Worm (Caenorhabditis elegans) whole organism, L3 larva: ENCODE measurements around the gene ZC443.1.

Source experiments
- ZK546.5 ChIP-seq: sonication (generic microtip); optimal IDR thresholded peaks from 2 replicates; lab custom pipeline; 2017; ENCODE audit warnings: missing biosample characterization, missing genetic modification characterization
- aly-2 ChIP-seq: fragments of 150-350 bp; optimal IDR thresholded peaks from 2 replicates; lab custom pipeline; 2014; ENCODE audit warnings: missing biosample characterization, missing genetic modification characterization
- ama-1 ChIP-seq: fragments of 150-350 bp; optimal IDR thresholded peaks from 2 replicates; lab custom pipeline; 2018
- ceh-16 ChIP-seq: sonication (generic microtip); optimal IDR thresholded peaks from 2 replicates; lab custom pipeline; 2017; ENCODE audit warnings: missing biosample characterization, missing genetic modification characterization
- ceh-28 ChIP-seq: fragments of 150-350 bp; optimal IDR thresholded peaks from 2 replicates; lab custom pipeline; 2014; ENCODE audit warnings: missing biosample characterization, missing genetic modification reagents, missing genetic modification characterization
- egl-27 ChIP-seq: sonication (generic microtip); optimal IDR thresholded peaks from 4 replicates; lab custom pipeline; 2017; ENCODE audit warnings: missing biosample characterization, missing genetic modification reagents, missing genetic modification characterization
- egl-5 ChIP-seq: fragments of 150-350 bp; optimal IDR thresholded peaks from 2 replicates; lab custom pipeline; 2017; ENCODE audit warnings: missing biosample characterization, missing genetic modification reagents, missing genetic modification characterization, inconsistent platforms
- elt-1 ChIP-seq: fragments of 150-350 bp; optimal IDR thresholded peaks from 2 replicates; lab custom pipeline; 2014; ENCODE audit warnings: missing biosample characterization, missing genetic modification characterization
- elt-2 ChIP-seq: sonication (generic microtip); optimal IDR thresholded peaks from 2 replicates; lab custom pipeline; 2016; ENCODE audit warnings: missing genetic modification reagents, mild to moderate bottlenecking, missing genetic modification characterization, missing compliant biosample characterization
- fkh-10 ChIP-seq: sonication (generic microtip); optimal IDR thresholded peaks from 2 replicates; lab custom pipeline; 2017; ENCODE audit warnings: missing biosample characterization, missing genetic modification reagents, missing genetic modification characterization
- fkh-2 ChIP-seq: fragments of 150-350 bp; optimal IDR thresholded peaks from 2 replicates; lab custom pipeline; 2014; ENCODE audit warnings: missing biosample characterization, missing genetic modification reagents, missing genetic modification characterization
- fos-1 ChIP-seq: fragments of 150-350 bp; optimal IDR thresholded peaks from 2 replicates; lab custom pipeline; 2014; ENCODE audit warnings: missing biosample characterization, missing genetic modification characterization
- hmg-11 ChIP-seq: sonication (generic microtip); optimal IDR thresholded peaks from 2 replicates; lab custom pipeline; 2016; ENCODE audit warnings: missing genetic modification characterization, missing compliant biosample characterization
- jun-1 ChIP-seq: fragments of 150-350 bp; optimal IDR thresholded peaks from 2 replicates; lab custom pipeline; 2014; ENCODE audit warnings: missing biosample characterization, missing genetic modification reagents, missing genetic modification characterization
- lin-15B ChIP-seq: fragments of 150-350 bp; optimal IDR thresholded peaks from 2 replicates; lab custom pipeline; 2014; ENCODE audit warnings: missing biosample characterization, missing genetic modification characterization
- lin-39 ChIP-seq: fragments of 150-350 bp; optimal IDR thresholded peaks from 2 replicates; lab custom pipeline; 2018; ENCODE audit warnings: missing biosample characterization, missing genetic modification reagents, missing genetic modification characterization
- lsy-12 ChIP-seq: sonication (generic microtip); optimal IDR thresholded peaks from 2 replicates; lab custom pipeline; 2016; ENCODE audit warnings: mild to moderate bottlenecking, missing genetic modification characterization, missing compliant biosample characterization
- mdl-1 ChIP-seq: fragments of 150-350 bp; optimal IDR thresholded peaks from 2 replicates; lab custom pipeline; 2014; ENCODE audit warnings: missing biosample characterization, missing genetic modification characterization
- mml-1 ChIP-seq: fragments of 150-350 bp; sonication (generic microtip); optimal IDR thresholded peaks from 3 replicates; lab custom pipeline; 2014; ENCODE audit warnings: missing biosample characterization, missing genetic modification characterization
- nhr-11 ChIP-seq: fragments of 150-350 bp; optimal IDR thresholded peaks from 2 replicates; lab custom pipeline; 2014; ENCODE audit warnings: missing biosample characterization, missing genetic modification characterization
- nhr-23 ChIP-seq: fragments of 150-350 bp; optimal IDR thresholded peaks from 2 replicates; lab custom pipeline; 2014; ENCODE audit warnings: missing biosample characterization, missing genetic modification reagents, missing genetic modification characterization
- nhr-237 ChIP-seq: fragments of 150-350 bp; optimal IDR thresholded peaks from 2 replicates; lab custom pipeline; 2014; ENCODE audit warnings: missing biosample characterization, missing genetic modification characterization
- pha-4 ChIP-seq: fragments of 150-350 bp; optimal IDR thresholded peaks from 2 replicates; lab custom pipeline; 2014; ENCODE audit warnings: missing biosample characterization, missing genetic modification reagents, missing genetic modification characterization
- pqm-1 ChIP-seq: fragments of 150-350 bp; optimal IDR thresholded peaks from 2 replicates; lab custom pipeline; 2017; ENCODE audit warnings: missing biosample characterization, missing genetic modification characterization, inconsistent platforms
- skn-1 ChIP-seq: fragments of 150-350 bp; optimal IDR thresholded peaks from 2 replicates; lab custom pipeline; 2014; ENCODE audit warnings: missing biosample characterization, missing genetic modification characterization
- unc-39 ChIP-seq: sonication (generic microtip); optimal IDR thresholded peaks from 4 replicates; lab custom pipeline; 2017; ENCODE audit warnings: missing biosample characterization, missing genetic modification characterization

The ZC443.1 gene

DNA sequence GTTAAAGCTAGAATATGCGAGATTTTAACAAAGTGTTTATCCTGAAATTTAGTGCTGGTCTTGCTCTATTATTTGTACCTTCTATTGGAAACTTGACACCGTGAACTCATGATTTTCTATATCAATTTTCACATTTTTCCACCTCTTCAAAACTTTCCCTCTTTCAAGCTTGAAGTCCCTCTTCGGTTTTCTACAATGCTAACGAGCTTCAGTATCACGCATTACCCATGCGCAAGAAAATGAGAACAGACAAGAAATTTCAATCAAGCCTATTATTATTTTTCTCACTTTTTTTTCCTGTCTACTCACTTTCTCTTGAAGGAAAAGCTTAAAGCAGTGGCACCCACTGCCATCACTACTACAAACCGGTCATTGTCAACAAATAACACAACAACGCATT is 1.9 kb upstream of the ZC443.1 start:
- TF ChIP-seq pha-4 (peak; percentile 44), ama-1 (lab: Kevin White, UChicago) (peak; percentile 42), egl-5 (tag; lab: Kevin White, UChicago) (peak; percentile 58), fkh-2 (no peak)
- TF ChIP-seq, all 47 proteins: peak for 3

DNA sequence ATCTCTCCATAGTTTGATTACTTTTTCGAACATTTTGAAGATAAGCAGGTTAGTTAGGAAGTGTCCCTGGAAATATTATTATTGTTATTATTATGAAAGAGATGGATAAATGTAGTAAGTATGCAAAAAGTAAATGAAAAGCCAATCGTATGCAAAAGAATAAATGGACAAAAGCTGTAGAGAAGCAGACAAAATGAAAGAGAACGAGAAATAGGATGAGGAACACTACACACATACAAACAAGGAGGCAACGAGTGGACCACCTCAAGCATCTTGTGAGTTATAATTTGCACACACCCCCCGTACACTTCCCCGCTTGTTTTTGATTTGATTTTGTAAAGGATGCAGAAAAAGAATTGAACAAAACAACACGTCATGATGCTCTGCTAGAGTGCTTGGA is 1.2 kb upstream of the ZC443.1 start, which contains the start of gene ZC443.2:
Gene ZC443.2, minus strand, starts transcription at position 67 of the 400 bp plus-strand sequence.
- TF ChIP-seq fkh-10 (GFP tag; lab: Kevin White, UChicago) (peak; percentile 46), hmg-11 (tag; lab: Kevin White, UChicago) (no peak)

DNA sequence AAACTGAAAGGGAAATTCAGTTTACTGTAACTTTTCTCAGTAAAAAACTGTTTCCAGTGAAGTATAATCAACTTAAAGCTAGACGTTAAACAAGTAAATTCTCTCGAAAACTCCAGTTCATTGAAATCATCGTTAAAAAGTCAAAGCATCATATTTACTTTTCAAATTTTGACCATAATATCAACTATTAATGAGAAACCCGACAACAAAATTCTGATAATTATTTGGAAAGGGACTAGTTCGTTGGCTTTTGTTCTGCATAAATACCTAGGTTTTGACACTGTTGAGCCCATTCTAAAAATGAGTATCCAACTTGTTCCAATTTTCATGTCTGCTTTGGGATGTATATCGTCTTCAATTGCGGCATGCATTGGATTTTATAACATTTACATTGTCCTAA is 3.7 kb downstream of the ZC443.1 start, which contains the start of gene ZC443.7:
Gene ZC443.7, plus strand, starts transcription at position 301 of the 400 bp plus-strand sequence.
- TF ChIP-seq lin-39 (tag; lab: Kevin White, UChicago) (no peak), fkh-2 (no peak), egl-5 (tag; lab: Kevin White, UChicago) (no peak), fos-1 (no peak), fkh-10 (GFP tag; lab: Kevin White, UChicago) (no peak), nhr-237 (tag; lab: Kevin White, UChicago) (no peak)

DNA sequence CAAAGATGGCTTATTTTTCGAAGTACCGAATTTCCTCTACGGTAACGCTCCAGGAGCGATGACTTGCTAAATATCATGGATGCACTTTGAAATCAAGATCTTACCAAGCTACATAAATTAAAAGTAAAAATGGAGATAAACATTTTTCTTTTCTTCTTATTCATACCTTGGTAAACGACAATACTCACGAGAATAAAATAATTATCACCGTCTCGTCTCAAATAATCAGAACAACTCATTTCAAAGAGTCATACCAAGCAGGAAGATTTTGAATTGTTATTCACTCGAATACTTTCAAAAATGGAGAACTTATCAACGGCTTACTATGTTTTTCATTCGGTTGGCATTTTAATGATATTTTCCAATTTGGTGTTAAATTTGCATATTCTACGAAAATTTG is 6.6 kb downstream of the ZC443.1 start, which contains the start of gene srbc-45:
Gene srbc-45, plus strand, starts transcription at position 301 of the 400 bp plus-strand sequence.
- TF ChIP-seq ceh-16 (tag; lab: Kevin White, UChicago), result no peak
- no peak for TF ChIP-seq unc-39 (tag; lab: Kevin White, UChicago)
- TF ChIP-seq skn-1 (tag; lab: Kevin White, UChicago), result no peak
- TF ChIP-seq, all 47 proteins: peak for 0

DNA sequence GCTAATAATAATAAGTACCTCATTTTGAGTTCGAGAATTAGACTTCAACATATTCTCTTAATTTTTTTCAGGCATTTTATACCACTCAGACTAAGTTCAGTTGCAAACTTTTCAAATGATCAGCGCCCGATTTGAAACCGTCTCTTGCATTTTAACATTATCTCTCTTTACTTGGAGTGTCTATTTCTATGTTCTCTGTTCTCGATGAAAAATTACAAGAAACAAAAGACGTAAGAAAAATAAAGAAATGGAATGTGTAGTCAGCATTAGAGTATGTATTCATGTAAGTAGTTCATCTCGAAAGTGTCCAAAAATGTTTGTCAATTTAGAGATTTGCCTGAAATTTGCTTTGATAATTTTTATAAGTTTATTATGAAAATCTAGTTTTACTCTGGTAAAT is 9.7 kb downstream of the ZC443.1 start, which contains the start of gene ugt-3:
Gene ugt-3, minus strand, starts transcription at position 101 of the 400 bp plus-strand sequence.
- TF ChIP-seq ceh-28 (tag; lab: Kevin White, UChicago) (no peak), egl-5 (tag; lab: Kevin White, UChicago) (no peak), elt-1 (no peak), unc-39 (tag; lab: Kevin White, UChicago) (no peak), lin-15B (tag; lab: Kevin White, UChicago) (no peak), nhr-23 (tag; lab: Kevin White, UChicago) (no peak), egl-27 (tag; lab: Kevin White, UChicago) (no peak), mdl-1 (tag; lab: Kevin White, UChicago) (no peak), mml-1 (tag; lab: Kevin White, UChicago) (no peak)
- TF ChIP-seq, all 47 proteins: peak for 0

DNA sequence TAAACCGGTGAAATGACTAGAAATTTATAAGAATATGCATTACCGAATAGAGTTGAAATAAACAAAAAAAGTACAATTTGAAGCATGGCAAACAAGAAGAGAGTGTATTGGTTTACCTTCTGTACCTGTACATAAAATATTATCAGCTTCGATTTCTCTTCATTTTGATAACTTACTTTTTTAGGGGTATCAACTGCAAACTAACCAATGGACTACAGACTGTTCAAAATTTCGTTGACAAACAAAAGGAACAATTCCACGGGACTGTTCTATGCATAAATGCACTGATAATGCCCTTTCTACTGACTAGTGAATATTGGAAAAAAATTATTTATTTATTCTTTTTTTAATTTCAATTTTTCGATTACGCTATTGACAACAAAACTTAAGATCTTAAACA is 11.9 kb downstream of the ZC443.1 start, which contains the start of gene ugt-6:
Gene ugt-6, minus strand, starts transcription at position 233 of the 400 bp plus-strand sequence.
- TF ChIP-seq fkh-2 (no peak), elt-2 (tag; lab: Kevin White, UChicago) (peak; percentile 22), pqm-1 (tag; lab: Kevin White, UChicago) (peak; percentile 9)

DNA sequence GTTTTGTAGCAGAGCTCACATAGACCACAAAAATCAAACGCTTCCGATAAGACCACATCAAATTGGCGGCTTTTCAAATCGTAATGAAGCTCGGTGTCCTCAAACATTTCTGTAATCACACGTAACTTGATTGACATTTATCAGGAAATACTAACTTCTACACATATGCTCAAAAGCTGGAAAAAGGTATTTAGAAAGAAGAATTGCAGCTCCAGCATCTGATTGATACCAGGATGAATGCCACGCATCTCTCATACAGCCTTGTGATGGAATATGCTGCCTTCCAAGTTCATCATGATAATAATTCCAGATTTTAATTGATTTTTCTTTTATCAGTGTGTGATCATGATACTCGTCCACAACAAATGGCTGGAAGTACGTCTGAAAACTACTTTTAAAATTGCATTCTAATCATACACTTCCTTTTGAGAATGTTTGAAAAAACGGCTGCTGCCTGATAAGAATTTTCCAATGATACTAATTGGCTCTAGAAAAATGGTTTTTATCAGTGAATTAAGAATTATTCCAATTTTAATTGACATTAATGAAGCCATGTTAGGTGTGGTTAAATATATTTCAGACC is 12.9 kb downstream of the ZC443.1 start:
- TF ChIP-seq fos-1 (no peak), elt-2 (tag; lab: Kevin White, UChicago) (peak; percentile 76)
- TF ChIP-seq, all 47 proteins: peak for 1

DNA sequence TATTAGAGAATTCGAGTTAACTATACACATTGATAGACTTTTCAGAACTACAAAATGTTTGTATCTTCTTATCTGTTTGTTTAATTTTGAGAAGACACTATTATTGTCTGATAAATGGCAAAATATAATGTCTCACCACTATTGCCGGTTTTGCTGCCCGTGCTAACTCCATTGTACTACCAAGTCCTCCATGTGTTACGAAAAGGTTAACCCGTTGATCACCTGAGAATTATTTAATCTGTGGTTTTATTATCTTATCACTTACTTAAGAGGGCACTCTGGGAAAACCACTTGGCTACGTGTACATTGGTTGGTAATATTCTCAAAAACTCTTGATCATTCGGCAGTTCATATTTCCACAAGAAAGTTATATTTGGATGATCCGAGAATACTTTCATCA is 14.0 kb downstream of the ZC443.1 start:
- TF ChIP-seq ama-1 (lab: Kevin White, UChicago) (no peak), pqm-1 (tag; lab: Kevin White, UChicago) (peak; percentile 75), elt-2 (tag; lab: Kevin White, UChicago) (peak; percentile 35), ZK546.5 (tag; lab: Kevin White, UChicago) (no peak)

DNA sequence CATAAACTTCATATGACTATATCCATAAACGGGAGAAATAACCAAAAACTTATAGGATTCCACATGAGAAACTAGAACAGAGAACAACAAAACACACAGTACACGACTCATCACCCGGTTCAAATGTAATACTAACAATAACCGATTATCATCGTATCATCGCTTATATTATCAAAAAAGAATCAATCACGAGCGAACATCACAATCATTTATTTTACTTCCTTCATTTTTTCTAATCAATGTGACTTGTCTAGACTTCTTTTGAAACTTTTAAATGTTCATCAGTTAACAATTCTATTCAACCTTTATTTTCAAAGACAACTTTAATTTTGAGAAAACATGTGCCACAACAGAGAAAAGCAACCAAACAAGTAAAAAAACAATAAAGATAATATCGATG is 14.7 kb downstream of the ZC443.1 start, which contains the start of gene ugt-4:
Gene ugt-4, minus strand, starts transcription at position 141 of the 400 bp plus-strand sequence.
- no peak for TF ChIP-seq aly-2
- TF ChIP-seq pha-4, result peak; percentile 20
- TF ChIP-seq nhr-11 (tag; lab: Kevin White, UChicago), result no peak
- TF ChIP-seq elt-2 (tag; lab: Kevin White, UChicago), result peak; percentile 72
- TF ChIP-seq lsy-12 (tag; lab: Kevin White, UChicago), result no peak
- no peak for TF ChIP-seq unc-39 (tag; lab: Kevin White, UChicago)
- TF ChIP-seq jun-1 (tag; lab: Kevin White, UChicago), result peak; percentile 19
- TF ChIP-seq ceh-16 (tag; lab: Kevin White, UChicago), result no peak
- TF ChIP-seq pqm-1 (tag; lab: Kevin White, UChicago), result peak; percentile 85
